Worm (Caenorhabditis elegans): ENCODE results near the gene srd-74.

DNA sequence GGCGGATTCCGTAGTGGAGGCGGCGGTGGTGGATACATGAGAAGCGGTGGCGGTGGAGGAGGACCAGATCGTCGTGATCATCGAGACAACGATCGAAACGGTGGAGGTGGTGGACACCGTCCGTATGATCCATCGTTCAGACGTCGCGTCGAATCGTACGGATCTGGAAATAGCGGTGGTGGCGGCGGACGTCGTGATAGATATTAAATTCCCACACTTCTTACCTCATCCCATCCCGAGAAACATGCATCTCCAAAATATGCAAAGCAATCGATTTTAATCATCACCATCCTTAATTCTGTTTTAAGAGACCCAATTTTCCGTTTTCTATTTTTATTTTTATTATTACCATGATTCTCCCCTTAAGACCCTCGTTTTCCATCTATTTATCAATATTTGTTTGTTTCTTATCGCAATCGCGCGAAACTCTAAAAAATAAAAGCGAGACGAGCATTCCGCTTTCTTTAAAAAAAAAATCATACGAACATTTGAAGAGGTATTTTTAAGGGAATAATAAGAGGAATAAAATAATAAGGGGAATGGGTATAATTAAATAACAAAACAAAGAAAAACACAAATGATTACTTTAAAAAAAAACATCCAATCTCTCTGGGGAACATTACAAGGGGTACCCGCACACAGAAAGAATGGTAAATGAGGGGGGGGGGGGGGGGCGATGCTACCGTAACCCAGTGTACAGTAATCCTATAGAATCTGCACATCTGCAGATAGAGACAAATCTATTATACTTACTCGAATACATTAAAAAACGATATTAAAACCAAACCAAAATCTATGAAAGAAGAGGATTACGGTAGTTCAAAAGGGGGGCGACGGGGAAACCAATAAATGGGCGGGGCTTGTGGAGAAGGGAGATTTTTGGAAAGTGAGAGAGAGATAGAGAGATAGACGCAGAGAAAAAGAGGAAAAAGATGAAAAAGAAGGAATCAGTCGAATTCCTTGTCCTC is 48.9 kb downstream of the srd-74 start:
- TF ChIP-seq egl-44 (GFP tag; IDR thresholded peaks at IDR 0.05) (no peak), ama-1 (optimal IDR thresholded peaks at IDR 0.05) (no peak), ama-1 (GFP tag; optimal IDR thresholded peaks at IDR 0.05) (peak in 1 of 2 experiments; percentile 94), bed-2 (GFP tag; IDR thresholded peaks at IDR 0.05) (no peak), T26A5.8 (tag; optimal IDR thresholded peaks at IDR 0.05) (peak; percentile 26), dox-1 (GFP tag; IDR thresholded peaks at IDR 0.05) (peak; percentile 50), him-1 (tag; optimal IDR thresholded peaks at IDR 0.05) (peak; percentile 99), nfya-1 (tag; optimal IDR thresholded peaks at IDR 0.05; ENCODE audit: borderline replicate concordance, insufficient read depth) (no peak), ceh-100 (GFP tag; IDR thresholded peaks at IDR 0.05) (peak; percentile 65; the same call in 1 of the 2 replicates), madf-10 (tag; optimal IDR thresholded peaks at IDR 0.05) (no peak), dpl-1 (GFP tag; optimal IDR thresholded peaks at IDR 0.05) (no peak), unc-62 (GFP tag; optimal IDR thresholded peaks at IDR 0.05) (no peak)
